Fruit fly (Drosophila melanogaster) whole organism, embryonic: ENCODE measurements around the gene CG42529.
"Not testable (repeated sequence)": the region's sequence is repeated elsewhere in the genome, so short reads cannot be mapped to it uniquely, and the experiment has no call there.

Source experiments
- Awh ChIP-seq: fragments of 200-800 bp; sonication (Bioruptor generic); IDR thresholded peaks from 2 replicates; pipeline ENCODE4, ENCODE4 v1.3.6; 2022; ENCODE audit warnings: missing biosample characterization, missing genetic modification characterization
- Bteb2 ChIP-seq: fragments of 200-800 bp; sonication (Bioruptor generic); optimal IDR thresholded peaks from 2 replicates; lab custom pipeline; 2016; ENCODE audit warnings: missing biosample characterization, missing genetic modification characterization
- CG10959 ChIP-seq: fragments of 200-800 bp; sonication (Bioruptor generic); IDR thresholded peaks from 2 replicates; pipeline ENCODE4 v1.3.6; 2022; ENCODE audit warnings: missing biosample characterization, missing genetic modification characterization
- CG12659 ChIP-seq: fragments of 200-800 bp; sonication (Bioruptor generic); optimal IDR thresholded peaks from 3 replicates; lab custom pipeline; 2017; ENCODE audit warnings: mild to moderate bottlenecking, missing biosample characterization, missing genetic modification reagents, missing genetic modification characterization
- CG14050 ChIP-seq: fragments of 200-800 bp; sonication (Bioruptor generic); IDR thresholded peaks from 3 replicates; pipeline ENCODE4 v1.3.6; 2022; ENCODE audit warnings: missing biosample characterization, missing genetic modification characterization
- CG14710 ChIP-seq: fragments of 200-800 bp; sonication (Bioruptor generic); optimal IDR thresholded peaks from 3 replicates; lab custom pipeline; 2019; ENCODE audit warnings: missing biosample characterization, mild to moderate bottlenecking, missing genetic modification characterization, moderate library complexity
- CG15073 ChIP-seq: fragments of 200-800 bp; sonication (Bioruptor generic); optimal IDR thresholded peaks from 2 replicates; lab custom pipeline; 2016; ENCODE audit warnings: missing biosample characterization, missing genetic modification characterization
- CG15269 ChIP-seq: fragments of 200-800 bp; sonication (Bioruptor generic); optimal IDR thresholded peaks from 2 replicates; lab custom pipeline; 2018; ENCODE audit warnings: missing biosample characterization, mild to moderate bottlenecking, missing genetic modification characterization, moderate library complexity
- CG15479 ChIP-seq: fragments of 200-800 bp; sonication (Bioruptor generic); optimal IDR thresholded peaks from 3 replicates; lab custom pipeline; 2019; ENCODE audit warnings: missing biosample characterization, mild to moderate bottlenecking, missing genetic modification characterization, moderate library complexity
- CG1647 ChIP-seq: fragments of 200-800 bp; sonication (Bioruptor generic); optimal IDR thresholded peaks from 3 replicates; lab custom pipeline; 2016; ENCODE audit warnings: missing biosample characterization, missing genetic modification characterization
- CG17186 ChIP-seq: fragments of 200-800 bp; sonication (Bioruptor generic); optimal IDR thresholded peaks from 3 replicates; lab custom pipeline; 2017; ENCODE audit warnings: missing biosample characterization, missing genetic modification reagents, missing genetic modification characterization
- CG17612 ChIP-seq: fragments of 200-800 bp; sonication (Bioruptor generic); IDR thresholded peaks from 2 replicates; pipeline ENCODE4 v1.3.6; 2022; ENCODE audit warnings: missing biosample characterization, missing genetic modification characterization
- CG18262 ChIP-seq: fragments of 200-800 bp; optimal IDR thresholded peaks from 3 replicates; lab custom pipeline; 2019; ENCODE audit warnings: missing biosample characterization, mild to moderate bottlenecking, missing genetic modification characterization, moderate library complexity
- CG30403 ChIP-seq: fragments of 200-800 bp; sonication (Bioruptor generic); optimal IDR thresholded peaks from 3 replicates; lab custom pipeline; 2016; ENCODE audit warnings: missing biosample characterization, missing genetic modification characterization
- CG31365 ChIP-seq: fragments of 200-800 bp; sonication (Bioruptor generic); optimal IDR thresholded peaks from 2 replicates; lab custom pipeline; 2018; ENCODE audit warnings: missing biosample characterization, mild to moderate bottlenecking, missing genetic modification characterization
- CG34224 ChIP-seq: fragments of 200-800 bp; sonication (Bioruptor generic); IDR thresholded peaks from 3 replicates; pipeline ENCODE4 v1.3.6; 2022; ENCODE audit warnings: missing biosample characterization, missing genetic modification characterization; ENCODE audit not compliant: partially characterized antibody
- CG4707 ChIP-seq: fragments of 200-800 bp; sonication (Bioruptor generic); optimal IDR thresholded peaks from 2 replicates; lab custom pipeline; 2018; ENCODE audit warnings: missing biosample characterization, mild to moderate bottlenecking, missing genetic modification characterization, moderate library complexity
- CG8478 ChIP-seq: fragments of >200 bp; optimal IDR thresholded peaks from 2 replicates; lab custom pipeline; 2018
- Dfd ChIP-seq, 2 experiments: fragments of >200 bp; optimal IDR thresholded peaks; 2 replicates each; lab custom pipeline; 2017; ENCODE audit warnings: missing biosample characterization in 2 of 2, missing genetic modification characterization in 2 of 2
- Dp ChIP-seq: fragments of 200-800 bp; sonication (Bioruptor generic); optimal IDR thresholded peaks from 2 replicates; lab custom pipeline; 2018; ENCODE audit warnings: missing biosample characterization, mild to moderate bottlenecking, missing genetic modification characterization, moderate library complexity
- Gsc ChIP-seq: fragments of 200-800 bp; sonication (Bioruptor generic); IDR thresholded peaks from 2 replicates; pipeline ENCODE4 v1.3.6; 2022; ENCODE audit warnings: missing biosample characterization, missing genetic modification characterization
- HLHmδ ChIP-seq: fragments of 200-800 bp; sonication (Bioruptor generic); optimal IDR thresholded peaks from 2 replicates; lab custom pipeline; 2018; ENCODE audit warnings: missing biosample characterization, mild to moderate bottlenecking, missing genetic modification characterization, moderate library complexity
- Hr39 ChIP-seq: fragments of >200 bp; optimal IDR thresholded peaks from 2 replicates; lab custom pipeline; 2017
- MESR4 ChIP-seq: fragments of 200-800 bp; sonication (Bioruptor generic); optimal IDR thresholded peaks from 2 replicates; lab custom pipeline; 2018; ENCODE audit warnings: missing biosample characterization, mild to moderate bottlenecking, missing genetic modification characterization, moderate library complexity
- Mrtf ChIP-seq: fragments of 200-800 bp; sonication (Bioruptor generic); IDR thresholded peaks from 3 replicates; pipeline ENCODE4 v1.3.6; 2022; ENCODE audit warnings: missing biosample characterization, missing genetic modification characterization
- Myb ChIP-seq: fragments of 200-800 bp; sonication (Bioruptor generic); optimal IDR thresholded peaks from 2 replicates; lab custom pipeline; 2016; ENCODE audit warnings: missing biosample characterization, missing genetic modification characterization
- NK7.1 ChIP-seq: fragments of 200-800 bp; sonication (Bioruptor generic); optimal IDR thresholded peaks from 3 replicates; lab custom pipeline; 2016; ENCODE audit warnings: missing biosample characterization, missing genetic modification characterization
- Nf-YC ChIP-seq: fragments of 200-800 bp; optimal IDR thresholded peaks from 3 replicates; lab custom pipeline; 2019; ENCODE audit warnings: missing biosample characterization, mild to moderate bottlenecking, missing genetic modification characterization, moderate library complexity
- NfI ChIP-seq: fragments of 200-800 bp; sonication (Bioruptor generic); optimal IDR thresholded peaks from 3 replicates; lab custom pipeline; 2018; ENCODE audit warnings: missing biosample characterization, mild to moderate bottlenecking, missing genetic modification characterization, moderate library complexity
- Poxn ChIP-seq: fragments of 200-800 bp; sonication (Bioruptor generic); IDR thresholded peaks from 2 replicates; pipeline ENCODE4 v1.3.6; 2022; ENCODE audit warnings: missing biosample characterization, missing genetic modification characterization
- Sox100B ChIP-seq: fragments of 200-800 bp; sonication (Bioruptor generic); optimal IDR thresholded peaks from 3 replicates; lab custom pipeline; 2018; ENCODE audit warnings: missing biosample characterization, mild to moderate bottlenecking, missing genetic modification characterization
- Ssrp ChIP-seq: fragments of 200-800 bp; sonication (Bioruptor generic); optimal IDR thresholded peaks from 2 replicates; lab custom pipeline; 2018; ENCODE audit warnings: missing biosample characterization, mild to moderate bottlenecking, missing genetic modification characterization, moderate library complexity
- Vsx1 ChIP-seq: fragments of 200-800 bp; sonication (Bioruptor generic); optimal IDR thresholded peaks from 2 replicates; lab custom pipeline; 2017; ENCODE audit warnings: missing biosample characterization, mild to moderate bottlenecking, missing genetic modification characterization, missing genetic modification reagents
- bbx ChIP-seq: fragments of 200-800 bp; sonication (Bioruptor generic); IDR thresholded peaks from 2 replicates; pipeline ENCODE4 v1.3.6; 2022; ENCODE audit warnings: missing biosample characterization, missing genetic modification characterization; ENCODE audit not compliant: partially characterized antibody
- br ChIP-seq: fragments of >200 bp; optimal IDR thresholded peaks from 2 replicates; lab custom pipeline; 2017
- croc ChIP-seq: fragments of 200-800 bp; sonication (Bioruptor generic); conservative IDR thresholded peaks from 3 replicates; pipeline ENCODE4 v1.3.6; 2022; ENCODE audit warnings: missing biosample characterization, missing genetic modification characterization
- dm ChIP-seq: fragments of 200-800 bp; sonication (Bioruptor generic); optimal IDR thresholded peaks from 3 replicates; lab custom pipeline; 2016; ENCODE audit warnings: missing biosample characterization, missing genetic modification characterization
- dpn ChIP-seq, 2 experiments: fragments of 200-800 bp; sonication (Bioruptor generic); optimal IDR thresholded peaks; 3 replicates each; lab custom pipeline; 2016; ENCODE audit warnings: missing biosample characterization in 2 of 2, missing genetic modification characterization in 2 of 2
- ems ChIP-seq: fragments of 200-800 bp; sonication (Bioruptor generic); optimal IDR thresholded peaks from 3 replicates; lab custom pipeline; 2016; ENCODE audit warnings: missing biosample characterization, missing genetic modification characterization
- en ChIP-seq: fragments of 200-800 bp; sonication (Bioruptor generic); optimal IDR thresholded peaks from 2 replicates; lab custom pipeline; 2016; ENCODE audit warnings: missing biosample characterization, missing genetic modification characterization
- fd96Cb ChIP-seq: fragments of 200-800 bp; sonication (Bioruptor generic); optimal IDR thresholded peaks from 2 replicates; lab custom pipeline; 2018; ENCODE audit warnings: missing biosample characterization, mild to moderate bottlenecking, missing genetic modification characterization, moderate library complexity
- hbn ChIP-seq: fragments of 200-800 bp; sonication (Bioruptor generic); IDR thresholded peaks from 2 replicates; pipeline ENCODE4 v1.3.6; 2022; ENCODE audit warnings: missing biosample characterization, missing genetic modification characterization; ENCODE audit not compliant: partially characterized antibody
- lilli ChIP-seq: fragments of 200-800 bp; sonication (Bioruptor generic); optimal IDR thresholded peaks from 3 replicates; lab custom pipeline; 2016; ENCODE audit warnings: missing biosample characterization, missing genetic modification characterization
- mirr ChIP-seq: fragments of 200-800 bp; sonication (Bioruptor generic); optimal IDR thresholded peaks from 3 replicates; lab custom pipeline; 2018; ENCODE audit warnings: missing biosample characterization, mild to moderate bottlenecking, missing genetic modification characterization
- nmo ChIP-seq: fragments of 200-800 bp; sonication (Bioruptor generic); optimal IDR thresholded peaks from 2 replicates; lab custom pipeline; 2018; ENCODE audit warnings: missing biosample characterization, mild to moderate bottlenecking, missing genetic modification characterization, moderate library complexity
- org-1 ChIP-seq: fragments of 200-800 bp; sonication (Bioruptor generic); optimal IDR thresholded peaks from 2 replicates; lab custom pipeline; 2017; ENCODE audit warnings: missing biosample characterization, missing genetic modification characterization
- pzg ChIP-seq: fragments of 200-800 bp; sonication (Bioruptor generic); optimal IDR thresholded peaks from 3 replicates; lab custom pipeline; 2018; ENCODE audit warnings: missing biosample characterization, mild to moderate bottlenecking, missing genetic modification characterization, moderate library complexity
- salm ChIP-seq: fragments of 200-800 bp; sonication (Bioruptor generic); optimal IDR thresholded peaks from 2 replicates; lab custom pipeline; 2018; ENCODE audit warnings: missing biosample characterization, mild to moderate bottlenecking, missing genetic modification characterization
- seq ChIP-seq: fragments of 200-800 bp; sonication (Bioruptor generic); IDR thresholded peaks from 2 replicates; pipeline ENCODE4 v1.3.6; 2022; ENCODE audit warnings: missing biosample characterization, missing genetic modification characterization
- tup ChIP-seq: fragments of 200-800 bp; sonication (Bioruptor generic); optimal IDR thresholded peaks from 2 replicates; lab custom pipeline; 2016; ENCODE audit warnings: missing biosample characterization, mild to moderate bottlenecking, missing genetic modification characterization, moderate library complexity

The CG42529 gene

DNA sequence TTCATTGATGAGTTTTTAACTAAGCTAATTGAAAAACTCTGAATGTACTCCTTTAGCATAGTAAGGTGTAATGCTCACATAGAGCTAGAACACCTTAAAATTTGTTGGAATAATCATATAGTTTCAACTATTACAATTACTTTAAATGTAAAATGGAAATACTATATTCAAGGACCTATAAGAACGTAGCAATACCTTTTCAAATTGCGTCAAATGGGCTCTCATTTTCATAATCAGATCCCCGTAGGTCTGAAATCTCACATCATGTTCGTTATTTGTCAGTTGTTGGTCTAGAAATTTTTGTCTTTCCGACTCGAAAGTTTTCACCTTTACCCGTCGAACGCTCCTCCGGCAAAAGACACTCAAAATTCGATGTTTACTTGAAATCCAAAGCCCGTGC is at the start of gene CG42529:
Gene CG42529, plus strand, starts transcription at position 301 of the 400 bp plus-strand sequence.
- not testable (repeated sequence) for TF ChIP-seq CG17612 (GFP tag; lab: Robert Waterston, UW); CG34224 (GFP tag; lab: Robert Waterston, UW); Sox100B (GFP tag; lab: Kevin White, UChicago)
- TF ChIP-seq, all 482 proteins: peak for 0; not testable (repeated sequence) for 482

DNA sequence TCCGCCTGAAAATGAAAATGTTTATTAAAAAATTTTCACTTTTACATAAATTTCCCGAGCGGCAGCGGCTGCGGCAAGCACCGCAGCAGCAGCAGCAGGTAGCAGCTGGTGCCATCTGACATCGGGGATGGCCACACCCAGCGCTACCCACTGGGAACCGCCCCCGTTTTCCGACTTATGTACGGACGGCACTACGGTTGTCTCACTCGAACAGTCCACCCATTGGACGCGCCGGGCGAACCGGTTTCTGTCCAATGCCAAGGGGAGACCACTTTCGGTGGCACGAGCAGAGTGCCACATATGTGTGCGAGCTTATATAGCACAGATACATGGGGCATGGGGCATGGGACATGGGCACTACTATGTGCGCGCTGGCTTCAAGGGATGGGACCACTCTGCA is 45.9 kb upstream of the CG42529 start:
- TF ChIP-seq CG4707 (GFP tag; lab: Kevin White, UChicago) (no peak), mirr (GFP tag; lab: Kevin White, UChicago) (no peak), en (GFP tag; lab: Kevin White, UChicago) (no peak), NfI (GFP tag; lab: Kevin White, UChicago) (no peak), salm (no peak), Bteb2 (GFP tag; lab: Kevin White, UChicago) (no peak), lilli (no peak), CG30403 (no peak), CG14050 (GFP tag; lab: Robert Waterston, UW) (no peak), CG12659 (GFP tag; lab: Kevin White, UChicago) (no peak), Dp (no peak), fd96Cb (tag; lab: Kevin White, UChicago) (no peak), seq (GFP tag; lab: Robert Waterston, UW) (0 out of 2 replicates have a peak, but pooled peaks have one; percentile 26), croc (no peak), CG31365 (tag; lab: Kevin White, UChicago) (no peak), Nf-YC (tag; lab: Kevin White, UChicago) (peak; percentile 99), MESR4 (no peak), Ssrp (no peak), Hr39 (lab: Kevin White, UChicago) (no peak), Myb (no peak), NK7.1 (GFP tag; lab: Kevin White, UChicago) (no peak), CG14710 (tag; lab: Kevin White, UChicago) (no peak), pzg (GFP tag; lab: Kevin White, UChicago) (no peak), Dfd (GFP tag; optimal IDR thresholded peaks at IDR 0.05; lab: Kevin White, UChicago) (no peak), tup (GFP tag; lab: Kevin White, UChicago) (no peak), nmo (GFP tag; lab: Kevin White, UChicago) (no peak), CG10959 (GFP tag; lab: Robert Waterston, UW) (no peak), dpn (GFP tag; optimal IDR thresholded peaks at IDR 0.05; lab: Kevin White, UChicago) (no peak), Vsx1 (GFP tag; lab: Kevin White, UChicago) (no peak), dm (GFP tag; lab: Kevin White, UChicago) (no peak), CG17186 (GFP tag; lab: Kevin White, UChicago) (no peak), Mrtf (GFP tag; lab: Robert Waterston, UW) (no peak), CG15073 (GFP tag; lab: Kevin White, UChicago) (no peak), CG8478 (no peak), CG15479 (GFP tag; lab: Kevin White, UChicago) (no peak), CG18262 (tag; lab: Kevin White, UChicago) (no peak), CG15269 (tag; lab: Kevin White, UChicago) (no peak), ems (GFP tag; lab: Kevin White, UChicago) (no peak), HLHmδ (peak; percentile 20), Poxn (no peak), Gsc (GFP tag; lab: Robert Waterston, UW) (no peak), hbn (GFP tag; lab: Robert Waterston, UW) (0 out of 2 replicates have a peak, but pooled peaks have one; percentile 21), bbx (GFP tag; lab: Robert Waterston, UW) (peak; percentile 46), CG1647 (no peak), br (lab: Kevin White, UChicago) (no peak), Awh (no peak), org-1 (GFP tag; lab: Kevin White, UChicago) (no peak)
